Worm (Caenorhabditis elegans) whole organism, late embryonic: Measurements from ENCODE around the gene mes-1.

Experiments
- C08G9.2 ChIP-seq: sonication (generic microtip); optimal IDR thresholded peaks from 2 replicates; lab custom pipeline; 2016; ENCODE audit warnings: mild to moderate bottlenecking, missing genetic modification characterization, moderate library complexity, missing compliant biosample characterization
- C38D4.7 ChIP-seq: fragments of 200-800 bp; sonication (Bioruptor generic); optimal IDR thresholded peaks from 2 replicates; lab custom pipeline; 2018; ENCODE audit warnings: mild to moderate bottlenecking, missing genetic modification characterization, moderate library complexity, missing compliant biosample characterization
- F13H6.1 ChIP-seq: sonication (generic microtip); optimal IDR thresholded peaks from 2 replicates; lab custom pipeline; 2016; ENCODE audit warnings: missing genetic modification characterization, missing compliant biosample characterization
- K02D7.2 ChIP-seq: sonication (generic microtip); optimal IDR thresholded peaks from 2 replicates; lab custom pipeline; 2017; ENCODE audit warnings: mild to moderate bottlenecking, missing genetic modification characterization, missing compliant biosample characterization
- K09A11.1 ChIP-seq: sonication (generic microtip); optimal IDR thresholded peaks from 2 replicates; lab custom pipeline; 2017; ENCODE audit warnings: antibody characterized with exemption, mild to moderate bottlenecking, missing genetic modification characterization, missing compliant biosample characterization; ENCODE audit not compliant: insufficient read depth
- T23F11.4 ChIP-seq: fragments of 200-800 bp; sonication (Bioruptor generic); optimal IDR thresholded peaks from 2 replicates; lab custom pipeline; 2018; ENCODE audit warnings: mild to moderate bottlenecking, missing genetic modification characterization, missing compliant biosample characterization
- Y22D7AL.16 ChIP-seq: sonication (generic microtip); optimal IDR thresholded peaks from 2 replicates; lab custom pipeline; 2016; ENCODE audit warnings: missing genetic modification characterization, missing compliant biosample characterization
- ceh-14 ChIP-seq: sonication (generic microtip); optimal IDR thresholded peaks from 2 replicates; lab custom pipeline; 2016; ENCODE audit warnings: missing genotype, missing genetic modification characterization, missing compliant biosample characterization
- ceh-19 ChIP-seq: fragments of 200-800 bp; sonication (Bioruptor generic); optimal IDR thresholded peaks from 2 replicates; lab custom pipeline; 2018; ENCODE audit warnings: mild to moderate bottlenecking, missing genetic modification characterization, missing compliant biosample characterization
- ceh-2 ChIP-seq: sonication (generic microtip); optimal IDR thresholded peaks from 2 replicates; lab custom pipeline; 2016; ENCODE audit warnings: missing genotype, missing genetic modification characterization, missing compliant biosample characterization
- ceh-24 ChIP-seq: sonication (generic microtip); optimal IDR thresholded peaks from 2 replicates; lab custom pipeline; 2016; ENCODE audit warnings: mild to moderate bottlenecking, missing genetic modification characterization, missing compliant biosample characterization
- ceh-34 ChIP-seq: sonication (generic microtip); optimal IDR thresholded peaks from 2 replicates; lab custom pipeline; 2016; ENCODE audit warnings: mild to moderate bottlenecking, missing genetic modification characterization, missing compliant biosample characterization
- ceh-48 ChIP-seq: sonication (generic microtip); optimal IDR thresholded peaks from 2 replicates; lab custom pipeline; 2016; ENCODE audit warnings: missing genetic modification characterization, inconsistent platforms, missing compliant biosample characterization
- ceh-6 ChIP-seq: fragments of 200-800 bp; sonication (Bioruptor generic); optimal IDR thresholded peaks from 2 replicates; lab custom pipeline; 2018; ENCODE audit warnings: mild to moderate bottlenecking, missing genetic modification characterization, missing compliant biosample characterization
- ceh-9 ChIP-seq: sonication (generic microtip); optimal IDR thresholded peaks from 2 replicates; lab custom pipeline; 2016; ENCODE audit warnings: mild to moderate bottlenecking, missing genetic modification characterization, inconsistent platforms, missing compliant biosample characterization
- che-1 ChIP-seq: sonication (generic microtip); optimal IDR thresholded peaks from 2 replicates; lab custom pipeline; 2016; ENCODE audit warnings: mild to moderate bottlenecking, missing genetic modification characterization, missing compliant biosample characterization
- dve-1 ChIP-seq: sonication (generic microtip); optimal IDR thresholded peaks from 2 replicates; lab custom pipeline; 2017; ENCODE audit warnings: antibody characterized with exemption, mild to moderate bottlenecking, missing genetic modification characterization, missing compliant biosample characterization
- elt-2 ChIP-seq: sonication (generic microtip); optimal IDR thresholded peaks from 2 replicates; lab custom pipeline; 2016; ENCODE audit warnings: missing genetic modification reagents, missing genetic modification characterization, missing compliant biosample characterization
- elt-4 ChIP-seq: sonication (generic microtip); optimal IDR thresholded peaks from 2 replicates; lab custom pipeline; 2016; ENCODE audit warnings: missing genetic modification characterization, missing compliant biosample characterization
- ets-4 ChIP-seq: sonication (generic microtip); optimal IDR thresholded peaks from 2 replicates; lab custom pipeline; 2016; ENCODE audit warnings: missing genetic modification characterization, missing compliant biosample characterization
- fkh-10 ChIP-seq: fragments of 150-350 bp; optimal IDR thresholded peaks from 2 replicates; lab custom pipeline; 2014; ENCODE audit warnings: missing biosample characterization, missing genetic modification reagents, missing genetic modification characterization
- gmeb-2 ChIP-seq: sonication (generic microtip); optimal IDR thresholded peaks from 2 replicates; lab custom pipeline; 2016; ENCODE audit warnings: missing genetic modification characterization, inconsistent platforms, missing compliant biosample characterization
- hlh-15 ChIP-seq: sonication (generic microtip); optimal IDR thresholded peaks from 2 replicates; lab custom pipeline; 2016; ENCODE audit warnings: missing genetic modification characterization, missing compliant biosample characterization
- hlh-30 ChIP-seq: sonication (generic microtip); optimal IDR thresholded peaks from 2 replicates; lab custom pipeline; 2017; ENCODE audit warnings: antibody characterized with exemption, missing genetic modification characterization, missing compliant biosample characterization; ENCODE audit not compliant: insufficient read depth
- lim-6 ChIP-seq: sonication (generic microtip); optimal IDR thresholded peaks from 2 replicates; lab custom pipeline; 2016; ENCODE audit warnings: missing genetic modification characterization, missing compliant biosample characterization
- lin-11 ChIP-seq: fragments of 200-800 bp; sonication (Bioruptor generic); optimal IDR thresholded peaks from 2 replicates; lab custom pipeline; 2018; ENCODE audit warnings: mild to moderate bottlenecking, missing genetic modification characterization, missing compliant biosample characterization
- mec-3 ChIP-seq: sonication (generic microtip); optimal IDR thresholded peaks from 2 replicates; lab custom pipeline; 2016; ENCODE audit warnings: borderline replicate concordance, missing genetic modification characterization, missing compliant biosample characterization
- nfya-1 ChIP-seq: sonication (generic microtip); optimal IDR thresholded peaks from 2 replicates; lab custom pipeline; 2017; ENCODE audit warnings: missing genetic modification characterization, mild to moderate bottlenecking, missing compliant biosample characterization, antibody characterized with exemption, moderate library complexity
- nhr-11 ChIP-seq: fragments of 150-350 bp; optimal IDR thresholded peaks from 2 replicates; lab custom pipeline; 2014; ENCODE audit warnings: missing biosample characterization, missing genetic modification characterization
- nhr-232 ChIP-seq: sonication (generic microtip); optimal IDR thresholded peaks from 2 replicates; lab custom pipeline; 2016; ENCODE audit warnings: missing genetic modification characterization, missing compliant biosample characterization
- pag-3 ChIP-seq: sonication (generic microtip); optimal IDR thresholded peaks from 2 replicates; lab custom pipeline; 2016; ENCODE audit warnings: missing compliant biosample characterization, missing genetic modification characterization, borderline replicate concordance
- pat-9 ChIP-seq: fragments of 200-800 bp; sonication (Bioruptor generic); optimal IDR thresholded peaks from 2 replicates; lab custom pipeline; 2018; ENCODE audit warnings: mild to moderate bottlenecking, missing genetic modification characterization, moderate library complexity, missing compliant biosample characterization
- pha-2 ChIP-seq: sonication (generic microtip); optimal IDR thresholded peaks from 2 replicates; lab custom pipeline; 2017; ENCODE audit warnings: mild to moderate bottlenecking, missing genetic modification characterization, missing compliant biosample characterization
- pros-1 ChIP-seq: fragments of 150-350 bp; optimal IDR thresholded peaks from 2 replicates; lab custom pipeline; 2014; ENCODE audit warnings: missing biosample characterization, missing genetic modification reagents, missing genetic modification characterization
- rnt-1 ChIP-seq: sonication (generic microtip); optimal IDR thresholded peaks from 2 replicates; lab custom pipeline; 2016; ENCODE audit warnings: missing genetic modification characterization, missing compliant biosample characterization
- sox-4 ChIP-seq: sonication (generic microtip); optimal IDR thresholded peaks from 2 replicates; lab custom pipeline; 2017; ENCODE audit warnings: mild to moderate bottlenecking, missing genetic modification characterization, inconsistent platforms, missing compliant biosample characterization
- syd-9 ChIP-seq: sonication (generic microtip); optimal IDR thresholded peaks from 2 replicates; lab custom pipeline; 2016; ENCODE audit warnings: mild to moderate bottlenecking, missing genetic modification characterization, moderate library complexity, missing compliant biosample characterization
- ttx-3 ChIP-seq: sonication (generic microtip); optimal IDR thresholded peaks from 2 replicates; lab custom pipeline; 2016; ENCODE audit warnings: missing genetic modification reagents, missing genetic modification characterization, missing compliant biosample characterization
- unc-55 ChIP-seq: sonication (generic microtip); optimal IDR thresholded peaks from 2 replicates; lab custom pipeline; 2017; ENCODE audit warnings: missing biosample characterization, missing genetic modification reagents, missing genetic modification characterization
- unc-86 ChIP-seq: sonication (generic microtip); optimal IDR thresholded peaks from 2 replicates; lab custom pipeline; 2016; ENCODE audit warnings: missing genetic modification characterization, missing compliant biosample characterization
- zip-5 ChIP-seq: sonication (generic microtip); optimal IDR thresholded peaks from 2 replicates; lab custom pipeline; 2016; ENCODE audit warnings: missing genetic modification characterization, missing compliant biosample characterization

The mes-1 gene

DNA sequence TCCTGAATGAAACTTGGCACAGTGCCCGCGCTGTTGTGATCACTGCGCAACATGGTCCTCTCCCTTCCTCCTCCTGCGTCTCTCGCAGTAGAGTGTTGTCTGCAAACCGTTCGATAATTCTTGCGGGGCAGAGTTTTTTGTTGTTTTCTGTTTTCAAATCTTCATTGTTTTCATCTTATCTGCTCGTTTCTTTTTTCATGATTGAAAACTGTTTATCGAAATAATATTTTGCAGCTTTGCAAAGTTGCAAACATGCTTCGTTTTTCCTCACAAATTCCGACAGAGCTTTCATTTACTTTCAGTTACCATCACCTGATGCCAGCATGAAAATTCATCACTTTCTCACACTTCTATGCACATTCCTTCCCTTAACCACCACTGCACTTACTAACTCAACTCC, at the start of gene mes-1:
Gene mes-1, plus strand, starts transcription at position 301 of the 400 bp plus-strand sequence.
- TF ChIP-seq Y22D7AL.16 (no peak), gmeb-2 (tag; lab: Kevin White, UChicago) (no peak), elt-2 (tag; lab: Kevin White, UChicago) (no peak), nfya-1 (tag; lab: Kevin White, UChicago) (no peak), K02D7.2 (tag; lab: Kevin White, UChicago) (no peak), ttx-3 (tag; lab: Kevin White, UChicago) (no peak), K09A11.1 (no peak), fkh-10 (no peak), F13H6.1 (tag; lab: Kevin White, UChicago) (no peak), syd-9 (tag; lab: Kevin White, UChicago) (no peak), ets-4 (tag; lab: Kevin White, UChicago) (no peak), C08G9.2 (no peak), C38D4.7 (GFP tag; lab: Kevin White, UChicago) (no peak)

DNA sequence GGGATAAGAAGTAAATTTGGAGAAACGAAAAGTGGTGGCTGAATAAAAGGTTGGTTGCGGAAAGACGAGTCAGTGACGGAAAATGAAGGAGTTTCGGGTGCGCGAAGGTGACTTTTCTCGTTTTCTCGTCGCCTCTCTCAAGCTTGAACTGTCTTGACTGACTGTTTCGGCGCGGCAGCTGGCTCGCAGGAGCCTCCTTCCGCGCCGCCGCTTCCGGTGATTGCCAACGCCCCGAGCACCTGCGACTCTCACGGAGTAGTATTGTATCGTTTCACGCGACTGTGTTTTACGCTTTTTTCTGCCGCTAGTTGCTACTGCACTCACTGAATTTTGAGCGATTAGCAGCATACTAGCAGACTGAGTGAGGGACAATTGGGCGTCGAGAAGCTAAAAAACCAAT, 42.6 kb upstream of the mes-1 start, which contains the start of gene C34E11.2:
Gene C34E11.2, minus strand, starts transcription at position 84 of the 400 bp plus-strand sequence.
- TF ChIP-seq che-1 (tag; lab: Kevin White, UChicago) (no peak), ceh-34 (tag; lab: Kevin White, UChicago) (peak; percentile 7)

DNA sequence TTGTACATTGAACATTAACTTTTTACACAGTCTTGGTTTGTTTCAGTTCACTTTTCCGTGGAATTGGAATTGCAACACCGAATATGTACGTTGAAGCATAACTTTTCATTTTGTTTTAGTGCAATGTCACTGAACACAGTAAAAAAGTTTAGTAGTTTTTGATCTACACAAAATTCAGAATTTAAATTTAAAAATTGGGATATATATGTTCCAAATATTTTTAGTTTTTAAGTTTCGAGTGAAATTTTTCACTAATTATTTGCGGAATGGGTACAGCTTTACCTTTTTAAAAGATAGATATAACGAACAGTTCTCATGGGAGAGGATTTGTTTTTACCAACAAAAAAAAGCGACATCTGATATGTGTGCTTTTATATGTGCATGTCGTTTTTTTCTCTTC, 40.5 kb upstream of the mes-1 start:
- TF ChIP-seq pros-1 (tag; lab: Kevin White, UChicago), result no peak
- no peak for TF ChIP-seq pha-2
- no peak for TF ChIP-seq ceh-14 (tag; lab: Kevin White, UChicago)
- no peak for TF ChIP-seq ceh-19
- no peak for TF ChIP-seq ceh-6
- TF ChIP-seq mec-3, result no peak
- TF ChIP-seq ceh-48 (tag; lab: Kevin White, UChicago), result no peak
- TF ChIP-seq hlh-15 (tag; lab: Kevin White, UChicago), result no peak
- no peak for TF ChIP-seq unc-86 (tag; lab: Kevin White, UChicago)
- no peak for TF ChIP-seq elt-4 (tag; lab: Kevin White, UChicago)
- TF ChIP-seq pag-3 (tag; lab: Kevin White, UChicago), result no peak
- no peak for TF ChIP-seq dve-1 (tag; lab: Kevin White, UChicago)
- no peak for TF ChIP-seq F13H6.1 (tag; lab: Kevin White, UChicago)

DNA sequence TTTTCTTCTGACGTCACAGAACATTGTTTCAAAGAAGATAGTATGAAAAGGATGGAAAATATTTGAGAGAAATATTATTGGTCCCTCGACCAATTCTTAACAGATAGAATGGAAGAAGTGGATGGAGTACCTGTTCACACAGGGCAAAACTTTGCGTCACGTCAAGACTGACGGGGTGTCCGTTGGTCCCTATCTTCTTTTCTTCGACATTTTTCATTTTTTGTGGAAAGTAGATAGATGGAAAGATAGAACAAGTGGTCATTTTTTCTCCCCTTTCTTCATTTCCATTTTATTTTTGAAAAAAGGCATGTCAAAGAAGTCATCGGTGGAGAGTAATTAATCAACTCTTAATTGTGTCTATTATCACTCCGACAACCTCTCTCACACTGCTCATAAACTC, 38.6 kb upstream of the mes-1 start:
- no peak for TF ChIP-seq nhr-11 (tag; lab: Kevin White, UChicago)
- no peak for TF ChIP-seq Y22D7AL.16
- TF ChIP-seq unc-55 (GFP tag; lab: Kevin White, UChicago), result peak; percentile 5

DNA sequence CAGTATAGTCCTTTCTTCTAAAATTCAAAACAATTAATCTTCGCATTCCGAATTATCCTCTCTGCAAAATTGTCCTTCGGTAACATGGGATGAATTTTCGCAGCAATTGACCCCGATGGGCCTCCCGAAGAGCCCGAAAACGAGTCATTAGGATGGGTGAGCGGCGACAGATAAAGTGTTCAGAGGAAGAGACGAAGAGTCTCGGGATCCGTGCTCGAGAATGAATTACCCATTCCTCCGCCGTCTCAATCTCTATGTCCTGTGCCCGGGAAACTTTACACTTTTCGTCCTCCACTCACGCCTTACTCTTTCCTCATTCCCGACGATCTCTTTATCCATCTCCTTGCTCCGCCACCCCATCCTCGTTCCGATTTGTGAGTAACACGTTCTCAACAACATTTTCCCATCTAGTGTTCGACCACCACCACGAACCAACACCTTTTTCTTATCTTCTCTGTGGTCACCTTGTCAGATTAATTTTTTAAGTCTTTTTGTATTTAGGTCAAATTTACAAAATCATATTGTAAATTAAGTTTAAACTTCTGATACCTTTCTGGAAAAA, 36.0 kb upstream of the mes-1 start:
- no peak for TF ChIP-seq nfya-1 (tag; lab: Kevin White, UChicago)
- TF ChIP-seq ceh-34 (tag; lab: Kevin White, UChicago), result peak; percentile 16
- no peak for TF ChIP-seq hlh-30 (tag; lab: Kevin White, UChicago)
- no peak for TF ChIP-seq zip-5 (tag; lab: Kevin White, UChicago)
- TF ChIP-seq T23F11.4, result no peak
- peak; percentile 1 for TF ChIP-seq rnt-1 (tag; lab: Kevin White, UChicago)
- TF ChIP-seq lin-11 (tag; lab: Kevin White, UChicago), result no peak
- no peak for TF ChIP-seq Y22D7AL.16
- no peak for TF ChIP-seq sox-4
- TF ChIP-seq nhr-232 (tag; lab: Kevin White, UChicago), result no peak
- TF ChIP-seq pat-9 (tag; lab: Kevin White, UChicago), result peak; percentile 28
- TF ChIP-seq ceh-24 (tag; lab: Kevin White, UChicago), result no peak
- TF ChIP-seq ceh-9, result no peak
- no peak for TF ChIP-seq lim-6 (tag; lab: Kevin White, UChicago)
- no peak for TF ChIP-seq ceh-2 (tag; lab: Kevin White, UChicago)
